Worm (Caenorhabditis elegans): Measurements from ENCODE around the gene C45B2.3.

The C45B2.3 gene

ce11 chrX:6128225-6128686, 45.5 kb downstream of the C45B2.3 start, which contains the start of gene C15H9.9:
C15H9.9 (minus strand) TSS chrX:6128275.
- no peak for TF ChIP-seq fkh-10 (GFP tag; optimal IDR thresholded peaks at IDR 0.05)
- TF ChIP-seq ceh-28 (tag; optimal IDR thresholded peaks at IDR 0.05), result no peak
- TF ChIP-seq egl-5 (tag; optimal IDR thresholded peaks at IDR 0.05), result peak; percentile 48
- no peak for TF ChIP-seq eor-1 (tag; optimal IDR thresholded peaks at IDR 0.05)
- TF ChIP-seq hmg-11 (tag; optimal IDR thresholded peaks at IDR 0.05), result peak; percentile 38
- TF ChIP-seq lsy-12 (tag; optimal IDR thresholded peaks at IDR 0.05), result no peak
- no peak for TF ChIP-seq egl-27 (tag; optimal IDR thresholded peaks at IDR 0.05)
- TF ChIP-seq ZK546.5 (tag; optimal IDR thresholded peaks at IDR 0.05), result no peak
- no peak for TF ChIP-seq unc-62 (GFP tag; optimal IDR thresholded peaks at IDR 0.05)
- TF ChIP-seq mml-1 (tag; optimal IDR thresholded peaks at IDR 0.05), result no peak
- TF ChIP-seq nhr-12 (tag; optimal IDR thresholded peaks at IDR 0.05), result no peak
- TF ChIP-seq aly-2 (tag; optimal IDR thresholded peaks at IDR 0.05), result no peak
- peak; percentile 90 for TF ChIP-seq lin-39 (tag; optimal IDR thresholded peaks at IDR 0.05)
- peak; percentile 45 for TF ChIP-seq nfya-1 (tag; optimal IDR thresholded peaks at IDR 0.05; ENCODE audit: insufficient read depth)
- TF ChIP-seq nhr-67 (tag; optimal IDR thresholded peaks at IDR 0.05), result no peak

- no peak for TF ChIP-seq pqm-1 (tag; optimal IDR thresholded peaks at IDR 0.05)
- TF ChIP-seq aly-2 (tag; optimal IDR thresholded peaks at IDR 0.05), result no peak
- no peak for TF ChIP-seq lin-39 (tag; optimal IDR thresholded peaks at IDR 0.05)
Observed at ce11 chrX:6128773-6129172, 46.0 kb downstream of the C45B2.3 start.

- TF ChIP-seq pha-4 (tag; optimal IDR thresholded peaks at IDR 0.05), result peak; percentile 25
- no peak for TF ChIP-seq nhr-67 (tag; optimal IDR thresholded peaks at IDR 0.05)
- peak; percentile 53 for TF ChIP-seq pqm-1 (tag; optimal IDR thresholded peaks at IDR 0.05)
- no peak for TF ChIP-seq elt-1 (tag; optimal IDR thresholded peaks at IDR 0.05)
- TF ChIP-seq nhr-25 (tag; optimal IDR thresholded peaks at IDR 0.05), result no peak
- TF ChIP-seq ama-1 (optimal IDR thresholded peaks at IDR 0.05), result no peak
- no peak for TF ChIP-seq snpc-4 (tag; optimal IDR thresholded peaks at IDR 0.05)
- TF ChIP-seq lsy-12 (tag; optimal IDR thresholded peaks at IDR 0.05), result no peak
- TF ChIP-seq elt-2 (tag; optimal IDR thresholded peaks at IDR 0.05), result peak; percentile 80
- no peak for TF ChIP-seq nhr-43 (tag; optimal IDR thresholded peaks at IDR 0.05; ENCODE audit: poor library complexity, severe bottlenecking)
- TF ChIP-seq nhr-76 (tag; optimal IDR thresholded peaks at IDR 0.05), result no peak
- TF ChIP-seq egl-27 (tag; optimal IDR thresholded peaks at IDR 0.05), result no peak
- peak; percentile 1 for TF ChIP-seq nfya-1 (tag; optimal IDR thresholded peaks at IDR 0.05; ENCODE audit: insufficient read depth)
- TF ChIP-seq jun-1 (tag; optimal IDR thresholded peaks at IDR 0.05), result no peak
- TF ChIP-seq nhr-237 (tag; optimal IDR thresholded peaks at IDR 0.05), result no peak
Observed at ce11 chrX:6129277-6129676, 46.5 kb downstream of the C45B2.3 start.

Data from whole organism, L3 larva.